Worm (Caenorhabditis elegans) whole organism, late embryonic: ENCODE results near the gene npax-4.

Experiments
- C08G9.2 ChIP-seq: sonication (generic microtip); optimal IDR thresholded peaks from 2 replicates; lab custom pipeline; 2016; ENCODE audit warnings: mild to moderate bottlenecking, missing genetic modification characterization, moderate library complexity, missing compliant biosample characterization
- C38D4.7 ChIP-seq: fragments of 200-800 bp; sonication (Bioruptor generic); optimal IDR thresholded peaks from 2 replicates; lab custom pipeline; 2018; ENCODE audit warnings: mild to moderate bottlenecking, missing genetic modification characterization, moderate library complexity, missing compliant biosample characterization
- K02D7.2 ChIP-seq: sonication (generic microtip); optimal IDR thresholded peaks from 2 replicates; lab custom pipeline; 2017; ENCODE audit warnings: mild to moderate bottlenecking, missing genetic modification characterization, missing compliant biosample characterization
- Y22D7AL.16 ChIP-seq: sonication (generic microtip); optimal IDR thresholded peaks from 2 replicates; lab custom pipeline; 2016; ENCODE audit warnings: missing genetic modification characterization, missing compliant biosample characterization
- ceh-18 ChIP-seq: sonication (generic microtip); optimal IDR thresholded peaks from 2 replicates; lab custom pipeline; 2016; ENCODE audit warnings: missing genetic modification characterization, missing compliant biosample characterization
- ceh-19 ChIP-seq: fragments of 200-800 bp; sonication (Bioruptor generic); optimal IDR thresholded peaks from 2 replicates; lab custom pipeline; 2018; ENCODE audit warnings: mild to moderate bottlenecking, missing genetic modification characterization, missing compliant biosample characterization
- ceh-2 ChIP-seq: sonication (generic microtip); optimal IDR thresholded peaks from 2 replicates; lab custom pipeline; 2016; ENCODE audit warnings: missing genotype, missing genetic modification characterization, missing compliant biosample characterization
- ceh-24 ChIP-seq: sonication (generic microtip); optimal IDR thresholded peaks from 2 replicates; lab custom pipeline; 2016; ENCODE audit warnings: mild to moderate bottlenecking, missing genetic modification characterization, missing compliant biosample characterization
- ceh-31 ChIP-seq: sonication (generic microtip); optimal IDR thresholded peaks from 2 replicates; lab custom pipeline; 2016; ENCODE audit warnings: missing genetic modification characterization, missing compliant biosample characterization
- dve-1 ChIP-seq: sonication (generic microtip); optimal IDR thresholded peaks from 2 replicates; lab custom pipeline; 2017; ENCODE audit warnings: antibody characterized with exemption, mild to moderate bottlenecking, missing genetic modification characterization, missing compliant biosample characterization
- elt-4 ChIP-seq: sonication (generic microtip); optimal IDR thresholded peaks from 2 replicates; lab custom pipeline; 2016; ENCODE audit warnings: missing genetic modification characterization, missing compliant biosample characterization
- ets-4 ChIP-seq: sonication (generic microtip); optimal IDR thresholded peaks from 2 replicates; lab custom pipeline; 2016; ENCODE audit warnings: missing genetic modification characterization, missing compliant biosample characterization
- fax-1 ChIP-seq: sonication (generic microtip); optimal IDR thresholded peaks from 2 replicates; lab custom pipeline; 2016; ENCODE audit warnings: missing genotype, missing genetic modification characterization, missing compliant biosample characterization
- fkh-6 ChIP-seq: sonication (generic microtip); optimal IDR thresholded peaks from 2 replicates; lab custom pipeline; 2016; ENCODE audit warnings: missing genetic modification characterization, missing compliant biosample characterization
- hlh-13 ChIP-seq: fragments of 200-800 bp; sonication (Bioruptor generic); optimal IDR thresholded peaks from 2 replicates; lab custom pipeline; 2018; ENCODE audit warnings: mild to moderate bottlenecking, missing genetic modification characterization, missing compliant biosample characterization
- hlh-30 ChIP-seq: sonication (generic microtip); optimal IDR thresholded peaks from 2 replicates; lab custom pipeline; 2017; ENCODE audit warnings: antibody characterized with exemption, missing genetic modification characterization, missing compliant biosample characterization; ENCODE audit not compliant: insufficient read depth
- hlh-6 ChIP-seq: sonication (generic microtip); optimal IDR thresholded peaks from 2 replicates; lab custom pipeline; 2016; ENCODE audit warnings: missing genotype, missing genetic modification characterization, missing compliant biosample characterization
- lim-6 ChIP-seq: sonication (generic microtip); optimal IDR thresholded peaks from 2 replicates; lab custom pipeline; 2016; ENCODE audit warnings: missing genetic modification characterization, missing compliant biosample characterization
- lin-11 ChIP-seq: fragments of 200-800 bp; sonication (Bioruptor generic); optimal IDR thresholded peaks from 2 replicates; lab custom pipeline; 2018; ENCODE audit warnings: mild to moderate bottlenecking, missing genetic modification characterization, missing compliant biosample characterization
- nfya-1 ChIP-seq: sonication (generic microtip); optimal IDR thresholded peaks from 2 replicates; lab custom pipeline; 2017; ENCODE audit warnings: missing genetic modification characterization, mild to moderate bottlenecking, missing compliant biosample characterization, antibody characterized with exemption, moderate library complexity
- odd-2 ChIP-seq: sonication (generic microtip); optimal IDR thresholded peaks from 2 replicates; lab custom pipeline; 2017; ENCODE audit warnings: antibody characterized with exemption, mild to moderate bottlenecking, missing genetic modification characterization, missing compliant biosample characterization
- pag-3 ChIP-seq: sonication (generic microtip); optimal IDR thresholded peaks from 2 replicates; lab custom pipeline; 2016; ENCODE audit warnings: missing compliant biosample characterization, missing genetic modification characterization, borderline replicate concordance
- pat-9 ChIP-seq: fragments of 200-800 bp; sonication (Bioruptor generic); optimal IDR thresholded peaks from 2 replicates; lab custom pipeline; 2018; ENCODE audit warnings: mild to moderate bottlenecking, missing genetic modification characterization, moderate library complexity, missing compliant biosample characterization
- pha-4 ChIP-seq: fragments of 150-350 bp; optimal IDR thresholded peaks from 2 replicates; lab custom pipeline; 2018; ENCODE audit warnings: missing biosample characterization, missing genetic modification reagents, missing genetic modification characterization
- pqm-1 ChIP-seq: sonication (generic microtip); optimal IDR thresholded peaks from 2 replicates; lab custom pipeline; 2016; ENCODE audit warnings: missing genetic modification characterization, missing compliant biosample characterization
- ref-2 ChIP-seq: sonication (generic microtip); optimal IDR thresholded peaks from 2 replicates; lab custom pipeline; 2016; ENCODE audit warnings: missing genetic modification characterization, missing compliant biosample characterization
- rnt-1 ChIP-seq: sonication (generic microtip); optimal IDR thresholded peaks from 2 replicates; lab custom pipeline; 2016; ENCODE audit warnings: missing genetic modification characterization, missing compliant biosample characterization
- sdc-2 ChIP-seq: sonication (generic microtip); optimal IDR thresholded peaks from 2 replicates; lab custom pipeline; 2016; ENCODE audit warnings: missing genotype, missing genetic modification characterization, missing compliant biosample characterization
- sox-2 ChIP-seq: fragments of 200-800 bp; sonication (Bioruptor generic); IDR thresholded peaks from 2 replicates; pipeline ENCODE4 v1.3.6; 2022; ENCODE audit warnings: missing genetic modification reagents, missing genetic modification characterization, missing compliant biosample characterization
- syd-9 ChIP-seq: sonication (generic microtip); optimal IDR thresholded peaks from 2 replicates; lab custom pipeline; 2016; ENCODE audit warnings: mild to moderate bottlenecking, missing genetic modification characterization, moderate library complexity, missing compliant biosample characterization
- tbx-2 ChIP-seq: sonication (generic microtip); optimal IDR thresholded peaks from 2 replicates; lab custom pipeline; 2016; ENCODE audit warnings: missing genetic modification characterization, missing compliant biosample characterization
- tbx-7 ChIP-seq: sonication (generic microtip); optimal IDR thresholded peaks from 2 replicates; lab custom pipeline; 2016; ENCODE audit warnings: missing genotype, missing genetic modification characterization, missing compliant biosample characterization
- unc-42 ChIP-seq: sonication (generic microtip); optimal IDR thresholded peaks from 2 replicates; lab custom pipeline; 2016; ENCODE audit warnings: missing genotype, missing genetic modification characterization, missing compliant biosample characterization
- unc-55 ChIP-seq: sonication (generic microtip); optimal IDR thresholded peaks from 2 replicates; lab custom pipeline; 2017; ENCODE audit warnings: missing biosample characterization, missing genetic modification reagents, missing genetic modification characterization
- unc-86 ChIP-seq: sonication (generic microtip); optimal IDR thresholded peaks from 2 replicates; lab custom pipeline; 2016; ENCODE audit warnings: missing genetic modification characterization, missing compliant biosample characterization
- ztf-16 ChIP-seq: sonication (generic microtip); optimal IDR thresholded peaks from 2 replicates; lab custom pipeline; 2017; ENCODE audit warnings: missing genetic modification characterization, missing compliant biosample characterization

Gene npax-4

ce11 chrIV:8921956-8922355 lies 42.2 kb upstream of the npax-4 start, which contains the start of gene D1046.16:
Gene D1046.16, plus strand, starts transcription at chrIV:8922150.
- TF ChIP-seq hlh-6 (tag; lab: Kevin White, UChicago): no peak
- TF ChIP-seq sox-2: no peak
- TF ChIP-seq unc-55 (GFP tag; lab: Kevin White, UChicago): no peak
- no peak for TF ChIP-seq ceh-2 (tag; lab: Kevin White, UChicago)
- TF ChIP-seq ref-2 (tag; lab: Kevin White, UChicago): peak; percentile 31
- TF ChIP-seq ceh-31 (tag; lab: Kevin White, UChicago): peak; percentile 20
- TF ChIP-seq sdc-2 (tag; lab: Kevin White, UChicago): no peak

- peak; percentile 4 for TF ChIP-seq unc-42 (tag; lab: Kevin White, UChicago)
- no peak for TF ChIP-seq tbx-7 (tag; lab: Kevin White, UChicago)
Measured at ce11 chrIV:8921166-8921565, 41.5 kb upstream of the npax-4 start.

- TF ChIP-seq fax-1 (tag; lab: Kevin White, UChicago): no peak
- TF ChIP-seq unc-42 (tag; lab: Kevin White, UChicago): peak; percentile 75
- no peak for TF ChIP-seq Y22D7AL.16 (tag; lab: Kevin White, UChicago)
- no peak for TF ChIP-seq pqm-1 (tag; lab: Kevin White, UChicago)
- TF ChIP-seq hlh-13: no peak
- TF ChIP-seq K02D7.2 (tag; lab: Kevin White, UChicago): no peak
- TF ChIP-seq C08G9.2 (tag; lab: Kevin White, UChicago): no peak
- TF ChIP-seq ref-2 (tag; lab: Kevin White, UChicago): no peak
- no peak for TF ChIP-seq pha-4 (tag; lab: Kevin White, UChicago)
- TF ChIP-seq ceh-18: peak; percentile 20
- TF ChIP-seq nfya-1 (tag; lab: Kevin White, UChicago): peak; percentile 45
- TF ChIP-seq elt-4 (tag; lab: Kevin White, UChicago): no peak
- TF ChIP-seq ceh-19 (GFP tag; lab: Kevin White, UChicago): no peak
- TF ChIP-seq odd-2 (tag; lab: Kevin White, UChicago): no peak
- TF ChIP-seq fkh-6: no peak
- no peak for TF ChIP-seq dve-1 (tag; lab: Kevin White, UChicago)
Measured at ce11 chrIV:8920284-8920806, 40.6 kb upstream of the npax-4 start.

ce11 chrIV:8918790-8919189 lies 39.1 kb upstream of the npax-4 start, which contains the start of gene rap-1:
Gene rap-1, minus strand, starts transcription at chrIV:8918890.
- no peak for TF ChIP-seq pat-9 (tag; lab: Kevin White, UChicago)
- TF ChIP-seq C08G9.2 (tag; lab: Kevin White, UChicago): no peak
- no peak for TF ChIP-seq ets-4 (tag; lab: Kevin White, UChicago)
- TF ChIP-seq fkh-6: no peak
- TF ChIP-seq lim-6 (tag; lab: Kevin White, UChicago): no peak
- no peak for TF ChIP-seq rnt-1 (tag; lab: Kevin White, UChicago)
- no peak for TF ChIP-seq C38D4.7 (GFP tag; lab: Kevin White, UChicago)
- no peak for TF ChIP-seq ref-2 (tag; lab: Kevin White, UChicago)
- TF ChIP-seq ceh-19 (GFP tag; lab: Kevin White, UChicago): no peak
- no peak for TF ChIP-seq lin-11 (tag; lab: Kevin White, UChicago)
- no peak for TF ChIP-seq ceh-24 (tag; lab: Kevin White, UChicago)
- TF ChIP-seq nfya-1 (tag; lab: Kevin White, UChicago): no peak
- no peak for TF ChIP-seq ztf-16 (tag; lab: Kevin White, UChicago)
- no peak for TF ChIP-seq syd-9 (tag; lab: Kevin White, UChicago)
- TF ChIP-seq hlh-30 (tag; lab: Kevin White, UChicago): no peak
- no peak for TF ChIP-seq tbx-2
- TF ChIP-seq odd-2 (tag; lab: Kevin White, UChicago): no peak
- TF ChIP-seq pag-3 (tag; lab: Kevin White, UChicago): no peak
- TF ChIP-seq unc-86: no peak
